Worm (Caenorhabditis elegans) whole organism, L1 larva: Measurements from ENCODE around the gene figl-1.
"Not testable (repeated sequence)": the region's sequence is repeated elsewhere in the genome, so short reads cannot be mapped to it uniquely, and the experiment has no call there.

Experiments used
- C04F5.9 ChIP-seq: sonication (generic microtip); optimal IDR thresholded peaks from 2 replicates; lab custom pipeline; 2016; ENCODE audit warnings: missing genetic modification characterization, missing compliant biosample characterization
- alr-1 ChIP-seq: fragments of 200-800 bp; sonication (Bioruptor generic); optimal IDR thresholded peaks from 2 replicates; lab custom pipeline; 2018; ENCODE audit warnings: borderline replicate concordance, mild to moderate bottlenecking, missing genetic modification characterization, missing compliant biosample characterization
- aly-2 ChIP-seq: fragments of 150-350 bp; optimal IDR thresholded peaks from 2 replicates; lab custom pipeline; 2014; ENCODE audit warnings: missing biosample characterization, missing genetic modification characterization
- ama-1 ChIP-seq: fragments of 150-350 bp; optimal IDR thresholded peaks from 2 replicates; lab custom pipeline; 2014
- ceh-8 ChIP-seq: fragments of 200-800 bp; sonication (Bioruptor generic); optimal IDR thresholded peaks from 2 replicates; lab custom pipeline; 2018; ENCODE audit warnings: mild to moderate bottlenecking, missing genetic modification characterization, moderate library complexity, missing compliant biosample characterization
- ceh-90 ChIP-seq: sonication (generic microtip); optimal IDR thresholded peaks from 2 replicates; lab custom pipeline; 2016; ENCODE audit warnings: missing genetic modification characterization, missing compliant biosample characterization
- efl-1 ChIP-seq, 4 experiments: fragments of 150-350 bp; optimal IDR thresholded peaks in 3 of 4; peaks in 1 of 4; 1 replicate in 1 of 4; 2 replicates in 3 of 4; lab custom pipeline; 2014; ENCODE audit warnings: missing biosample characterization in 2 of 4, missing genetic modification characterization in 2 of 4, missing genetic modification reagents in 2 of 4
- egl-13 ChIP-seq: sonication (generic microtip); optimal IDR thresholded peaks from 2 replicates; lab custom pipeline; 2016; ENCODE audit warnings: missing genotype, missing genetic modification reagents, missing genetic modification characterization, missing compliant biosample characterization
- elt-3 ChIP-seq, 6 experiments: fragments of 150-350 bp in 1 of 6; sonication (generic microtip); optimal IDR thresholded peaks; 2 replicates each; lab custom pipeline; 2017 to 2018; ENCODE audit warnings: missing biosample characterization in 6 of 6, missing genetic modification characterization in 6 of 6, inconsistent platforms in 1 of 6
- ets-5 ChIP-seq: fragments of 200-800 bp; sonication (Bioruptor generic); IDR thresholded peaks from 2 replicates; pipeline ENCODE4 v1.3.6; 2022; ENCODE audit warnings: missing genetic modification characterization, missing compliant biosample characterization
- fkh-4 ChIP-seq: sonication (generic microtip); optimal IDR thresholded peaks from 2 replicates; lab custom pipeline; 2016; ENCODE audit warnings: missing compliant biosample characterization, missing genetic modification characterization, borderline replicate concordance
- fkh-8 ChIP-seq: sonication (generic microtip); optimal IDR thresholded peaks from 2 replicates; lab custom pipeline; 2016; ENCODE audit warnings: mild to moderate bottlenecking, missing genetic modification characterization, missing compliant biosample characterization
- fos-1 ChIP-seq: fragments of 150-350 bp; optimal IDR thresholded peaks from 2 replicates; lab custom pipeline; 2014; ENCODE audit warnings: missing biosample characterization, missing genetic modification characterization
- lin-13 ChIP-seq: fragments of 150-350 bp; optimal IDR thresholded peaks from 2 replicates; lab custom pipeline; 2014; ENCODE audit warnings: missing biosample characterization, missing genetic modification reagents, missing genetic modification characterization
- lin-14 ChIP-seq: fragments of 200-800 bp; sonication (Bioruptor generic); optimal IDR thresholded peaks from 2 replicates; lab custom pipeline; 2018; ENCODE audit warnings: mild to moderate bottlenecking, missing genetic modification characterization, moderate library complexity, missing compliant biosample characterization
- lin-15B ChIP-seq: fragments of 150-350 bp; sonication (generic microtip); optimal IDR thresholded peaks from 3 replicates; lab custom pipeline; 2014; ENCODE audit warnings: missing biosample characterization, missing genetic modification characterization
- mab-9 ChIP-seq: fragments of 200-800 bp; sonication (Bioruptor generic); IDR thresholded peaks from 2 replicates; pipeline ENCODE4 v1.3.6; 2022; ENCODE audit warnings: missing genetic modification reagents, missing genetic modification characterization, missing compliant biosample characterization
- mdl-1 ChIP-seq, 2 experiments: fragments of 150-350 bp; optimal IDR thresholded peaks; 2 replicates each; lab custom pipeline; 2014 to 2017; ENCODE audit warnings: missing biosample characterization in 2 of 2, missing genetic modification characterization in 2 of 2, inconsistent platforms in 1 of 2
- mef-2 ChIP-seq: fragments of 150-350 bp; optimal IDR thresholded peaks from 2 replicates; lab custom pipeline; 2014; ENCODE audit warnings: missing biosample characterization, missing genetic modification characterization
- mep-1 ChIP-seq: fragments of 150-350 bp; optimal IDR thresholded peaks from 2 replicates; lab custom pipeline; 2014; ENCODE audit warnings: missing biosample characterization, missing genetic modification characterization
- nhr-11 ChIP-seq: fragments of 150-350 bp; optimal IDR thresholded peaks from 2 replicates; lab custom pipeline; 2014; ENCODE audit warnings: missing biosample characterization, missing genetic modification characterization
- nhr-12 ChIP-seq: sonication (generic microtip); optimal IDR thresholded peaks from 2 replicates; lab custom pipeline; 2017; ENCODE audit warnings: missing biosample characterization, missing genetic modification characterization
- nhr-19 ChIP-seq: fragments of 200-800 bp; sonication (Bioruptor generic); conservative IDR thresholded peaks from 2 replicates; pipeline ENCODE4 v1.3.6; 2022; ENCODE audit warnings: missing genetic modification characterization, missing compliant biosample characterization
- nhr-20 ChIP-seq: sonication (generic microtip); optimal IDR thresholded peaks from 2 replicates; lab custom pipeline; 2016; ENCODE audit warnings: mild to moderate bottlenecking, missing genetic modification characterization, missing compliant biosample characterization
- nhr-28 ChIP-seq: fragments of 150-350 bp; optimal IDR thresholded peaks from 2 replicates; lab custom pipeline; 2014; ENCODE audit warnings: missing biosample characterization, missing genetic modification characterization
- nhr-71 ChIP-seq: sonication (generic microtip); optimal IDR thresholded peaks from 2 replicates; lab custom pipeline; 2016; ENCODE audit warnings: mild to moderate bottlenecking, missing genetic modification characterization, moderate library complexity, missing compliant biosample characterization
- nhr-84 ChIP-seq: sonication (generic microtip); optimal IDR thresholded peaks from 2 replicates; lab custom pipeline; 2017; ENCODE audit warnings: missing biosample characterization, missing genetic modification characterization
- nhr-85 ChIP-seq: sonication (generic microtip); peaks from one replicate; lab custom pipeline; 2016; ENCODE audit warnings: missing genetic modification characterization, inconsistent platforms, missing compliant biosample characterization
- nhr-90 ChIP-seq: sonication (generic microtip); optimal IDR thresholded peaks from 2 replicates; lab custom pipeline; 2016; ENCODE audit warnings: mild to moderate bottlenecking, missing genetic modification characterization, missing compliant biosample characterization; ENCODE audit not compliant: poor library complexity
- pax-3 ChIP-seq: fragments of 200-800 bp; sonication (Bioruptor generic); optimal IDR thresholded peaks from 2 replicates; lab custom pipeline; 2018; ENCODE audit warnings: mild to moderate bottlenecking, missing genetic modification characterization, moderate library complexity, missing compliant biosample characterization
- pqm-1 ChIP-seq: sonication (generic microtip); optimal IDR thresholded peaks from 3 replicates; lab custom pipeline; 2017; ENCODE audit warnings: missing biosample characterization, missing genetic modification characterization
- rnt-1 ChIP-seq: sonication (generic microtip); optimal IDR thresholded peaks from 2 replicates; lab custom pipeline; 2016; ENCODE audit warnings: mild to moderate bottlenecking, missing genetic modification characterization, moderate library complexity, missing compliant biosample characterization
- skn-1 ChIP-seq: fragments of 150-350 bp; optimal IDR thresholded peaks from 2 replicates; lab custom pipeline; 2014; ENCODE audit warnings: missing biosample characterization, missing genetic modification characterization
- snpc-4 ChIP-seq: fragments of 150-350 bp; optimal IDR thresholded peaks from 2 replicates; lab custom pipeline; 2014; ENCODE audit warnings: missing biosample characterization, missing genetic modification characterization
- snu-23 ChIP-seq: sonication (generic microtip); optimal IDR thresholded peaks from 2 replicates; lab custom pipeline; 2016; ENCODE audit warnings: missing genetic modification characterization, missing compliant biosample characterization
- sptf-1 ChIP-seq: fragments of 150-350 bp; optimal IDR thresholded peaks from 2 replicates; lab custom pipeline; 2014; ENCODE audit warnings: missing biosample characterization, missing genetic modification characterization
- sup-37 ChIP-seq: fragments of 200-800 bp; sonication (Bioruptor generic); optimal IDR thresholded peaks from 2 replicates; lab custom pipeline; 2018; ENCODE audit warnings: mild to moderate bottlenecking, missing genetic modification characterization, missing compliant biosample characterization
- unc-30 ChIP-seq: sonication (generic microtip); optimal IDR thresholded peaks from 2 replicates; lab custom pipeline; 2017; ENCODE audit warnings: missing biosample characterization, missing genetic modification characterization
- unc-62 ChIP-seq: fragments of 150-350 bp; optimal IDR thresholded peaks from 2 replicates; lab custom pipeline; 2014; ENCODE audit warnings: missing biosample characterization, missing genetic modification reagents, missing genetic modification characterization
- zip-4 ChIP-seq: fragments of 200-800 bp; sonication (Bioruptor generic); optimal IDR thresholded peaks from 2 replicates; lab custom pipeline; 2018; ENCODE audit warnings: mild to moderate bottlenecking, missing genetic modification characterization, moderate library complexity, missing compliant biosample characterization
- ztf-11 ChIP-seq, 2 experiments: sonication (generic microtip); optimal IDR thresholded peaks; 2 replicates each; lab custom pipeline; 2016 to 2017; ENCODE audit warnings: missing genetic modification characterization in 2 of 2, missing biosample characterization in 1 of 2, missing compliant biosample characterization in 1 of 2

The figl-1 gene

ce11 chrV:4336462-4336861 is 9.3 kb downstream of the figl-1 start, which contains the start of gene irld-1:
TSS of gene irld-1 (plus strand) at chrV:4336762.
- TF ChIP-seq ceh-90 (tag; lab: Kevin White, UChicago); ama-1 (lab: Kevin White, UChicago); efl-1 (optimal IDR thresholded peaks at IDR 0.05; lab: Kevin White, UChicago); efl-1 (GFP tag; optimal IDR thresholded peaks at IDR 0.05 in 1 of 2; lab: Kevin White, UChicago): not testable (repeated sequence)

- TF ChIP-seq nhr-85 (tag; lab: Kevin White, UChicago) (peak; percentile 2), nhr-28 (tag; lab: Kevin White, UChicago) (no peak)
Measured at ce11 chrV:4332450-4332849, 13.3 kb downstream of the figl-1 start, which contains the start of gene oac-12. TSS of gene oac-12 (minus strand) at chrV:4332550.

- TF ChIP-seq nhr-12 (no peak), mep-1 (tag; lab: Kevin White, UChicago) (no peak), egl-13 (tag; lab: Kevin White, UChicago) (no peak), elt-3 (tag; optimal IDR thresholded peaks at IDR 0.05; lab: Kevin White, UChicago) (no peak), mdl-1 (tag; optimal IDR thresholded peaks at IDR 0.05; lab: Kevin White, UChicago) (no peak), unc-62 (no peak), mab-9 (GFP tag; lab: Robert Waterston, UW) (no peak), ztf-11 (tag; optimal IDR thresholded peaks at IDR 0.05; lab: Kevin White, UChicago) (no peak), snu-23 (GFP tag; lab: Kevin White, UChicago) (no peak), nhr-11 (tag; lab: Kevin White, UChicago) (no peak), nhr-84 (tag; lab: Kevin White, UChicago) (no peak), fos-1 (tag; lab: Kevin White, UChicago) (no peak), sup-37 (no peak)
Measured at ce11 chrV:4330820-4331219, 15.0 kb downstream of the figl-1 start.

ce11 chrV:4326841-4327240 is 19.0 kb downstream of the figl-1 start, which contains the start of gene D2063.1:
TSS of gene D2063.1 (plus strand) at chrV:4327121.
- TF ChIP-seq unc-30 (tag; lab: Kevin White, UChicago) (no peak), lin-14 (peak; percentile 34), fkh-4 (tag; lab: Kevin White, UChicago) (no peak), nhr-20 (tag; lab: Kevin White, UChicago) (peak; percentile 44), mef-2 (tag; lab: Kevin White, UChicago) (no peak), rnt-1 (tag; lab: Kevin White, UChicago) (peak; percentile 58), nhr-19 (GFP tag; lab: Robert Waterston, UW) (peak; percentile 18; the same call in 1 of the 2 replicates), nhr-11 (tag; lab: Kevin White, UChicago) (peak; percentile 13), nhr-71 (tag; lab: Kevin White, UChicago) (peak; percentile 53)

ce11 chrV:4325415-4325814 is 20.4 kb downstream of the figl-1 start, which contains the start of gene nhr-125:
TSS of gene nhr-125 (minus strand) at chrV:4325515.
- TF ChIP-seq mef-2 (tag; lab: Kevin White, UChicago), result no peak
- no peak for TF ChIP-seq zip-4 (GFP tag; lab: Kevin White, UChicago)
- no peak for TF ChIP-seq nhr-84 (tag; lab: Kevin White, UChicago)
- TF ChIP-seq pqm-1, result no peak
- TF ChIP-seq lin-15B (tag; lab: Kevin White, UChicago), result no peak
- no peak for TF ChIP-seq alr-1 (tag; lab: Kevin White, UChicago)
- no peak for TF ChIP-seq lin-13 (GFP tag; lab: Kevin White, UChicago)
- TF ChIP-seq pax-3, result no peak

ce11 chrV:4322706-4323105 is 23.1 kb downstream of the figl-1 start, which contains the start of gene R02D1.2:
TSS of gene R02D1.2 (minus strand) at chrV:4322806.
- TF ChIP-seq C04F5.9 (tag; lab: Kevin White, UChicago), result no peak
- no peak for TF ChIP-seq ceh-8 (GFP tag; lab: Kevin White, UChicago)
- no peak for TF ChIP-seq mep-1 (tag; lab: Kevin White, UChicago)
- TF ChIP-seq aly-2, result no peak
- TF ChIP-seq skn-1, result no peak
- no peak for TF ChIP-seq snpc-4
- TF ChIP-seq mab-9 (GFP tag; lab: Robert Waterston, UW), result no peak
- no peak for TF ChIP-seq fos-1 (tag; lab: Kevin White, UChicago)
- TF ChIP-seq nhr-20 (tag; lab: Kevin White, UChicago), result no peak
- TF ChIP-seq nhr-90 (tag; lab: Kevin White, UChicago), result no peak
- TF ChIP-seq nhr-19 (GFP tag; lab: Robert Waterston, UW), result no peak
- TF ChIP-seq efl-1 (optimal IDR thresholded peaks at IDR 0.05; lab: Kevin White, UChicago), result no peak
- no peak for TF ChIP-seq efl-1 (GFP tag; optimal IDR thresholded peaks at IDR 0.05 in 1 of 2; lab: Kevin White, UChicago)
- no peak for TF ChIP-seq unc-62
- TF ChIP-seq ets-5 (GFP tag; lab: Robert Waterston, UW), result no peak
- no peak for TF ChIP-seq elt-3 (tag; optimal IDR thresholded peaks at IDR 0.05; lab: Kevin White, UChicago)
- TF ChIP-seq mdl-1 (tag; optimal IDR thresholded peaks at IDR 0.05; lab: Kevin White, UChicago), result no peak
- no peak for TF ChIP-seq sptf-1 (tag; lab: Kevin White, UChicago)
- TF ChIP-seq fkh-8 (tag; lab: Kevin White, UChicago), result no peak
